Fruit fly (Drosophila melanogaster): ENCODE measurements around the gene CG5555.
A peak's percentile ranks its signal among the peaks of the same experiment; 100 is the strongest.

CG5555 gene

dm6 chr3R:19211778-19212177 is 31.4 kb upstream of the CG5555 start, which contains the start of gene cry (continued):
- TF ChIP-seq BEAF-32 (GFP tag; optimal IDR thresholded peaks at IDR 0.05) (no peak), CG31365 (tag; optimal IDR thresholded peaks at IDR 0.05) (no peak), CG42726 (GFP tag; IDR thresholded peaks at IDR 0.05; ENCODE audit: partially characterized antibody) (no peak), pan (optimal IDR thresholded peaks at IDR 0.05) (no peak), pan (GFP tag; optimal IDR thresholded peaks at IDR 0.05 in 1 of 2, IDR thresholded peaks at IDR 0.05 in 1 of 2) (peak in 1 of 2 experiments; percentile 32), Blimp-1 (GFP tag; optimal IDR thresholded peaks at IDR 0.05) (no peak), Gug (GFP tag; IDR thresholded peaks at IDR 0.05) (no peak), CG4328 (GFP tag; optimal IDR thresholded peaks at IDR 0.05) (no peak), Awh (GFP tag; IDR thresholded peaks at IDR 0.05) (0 out of 2 replicates have a peak, but pooled peaks have one; percentile 6), CG7839 (tag; optimal IDR thresholded peaks at IDR 0.05) (peak; percentile 80), CG10431 (GFP tag; optimal IDR thresholded peaks at IDR 0.05) (peak; percentile 4), CG10147 (GFP tag; optimal IDR thresholded peaks at IDR 0.05) (no peak), CG18599 (GFP tag; optimal IDR thresholded peaks at IDR 0.05) (peak; percentile 32), ac (GFP tag; optimal IDR thresholded peaks at IDR 0.05) (no peak), Med (GFP tag) (no peak), tna (GFP tag; IDR thresholded peaks at IDR 0.05; ENCODE audit: partially characterized antibody) (no peak), CG11093 (GFP tag; IDR thresholded peaks at IDR 0.05) (no peak), vfl (GFP tag; optimal IDR thresholded peaks at IDR 0.05) (no peak), CG14860 (GFP tag; IDR thresholded peaks at IDR 0.05; ENCODE audit: partially characterized antibody) (no peak), Hsf (GFP tag; optimal IDR thresholded peaks at IDR 0.05) (peak; percentile 43), CG3065 (GFP tag; optimal IDR thresholded peaks at IDR 0.05) (no peak), CG9609 (GFP tag; optimal IDR thresholded peaks at IDR 0.05) (no peak), crp (GFP tag; optimal IDR thresholded peaks at IDR 0.05) (no peak), scrt (GFP tag; optimal IDR thresholded peaks at IDR 0.05) (no peak), CG1792 (GFP tag; optimal IDR thresholded peaks at IDR 0.05) (no peak), gro (GFP tag; optimal IDR thresholded peaks at IDR 0.05) (no peak), CG1647 (GFP tag; optimal IDR thresholded peaks at IDR 0.05) (no peak), tx (GFP tag; optimal IDR thresholded peaks at IDR 0.05) (no peak), sqz (GFP tag; optimal IDR thresholded peaks at IDR 0.05) (no peak), knrl (GFP tag; IDR thresholded peaks at IDR 0.05; ENCODE audit: partially characterized antibody) (no peak), Trl (optimal IDR thresholded peaks at IDR 0.05) (no peak), Trl (GFP tag; optimal IDR thresholded peaks at IDR 0.05) (no peak), Dip3 (GFP tag; optimal IDR thresholded peaks at IDR 0.05) (no peak), slbo (GFP tag; IDR thresholded peaks at IDR 0.05) (no peak), psq (GFP tag; optimal IDR thresholded peaks at IDR 0.05) (no peak), nom (GFP tag; optimal IDR thresholded peaks at IDR 0.05) (peak; percentile 80), CG14710 (tag; optimal IDR thresholded peaks at IDR 0.05) (peak; percentile 64), CG9932 (GFP tag; IDR thresholded peaks at IDR 0.05) (no peak), cas (GFP tag; IDR thresholded peaks at IDR 0.05) (no peak), CG13775 (GFP tag; optimal IDR thresholded peaks at IDR 0.05) (no peak), Abd-B (GFP tag; optimal IDR thresholded peaks at IDR 0.05) (peak; percentile 66), Deaf1 (tag; optimal IDR thresholded peaks at IDR 0.05) (no peak), CG1233 (GFP tag; optimal IDR thresholded peaks at IDR 0.05) (peak; percentile 38), kay (GFP tag; optimal IDR thresholded peaks at IDR 0.05) (no peak), gfzf (GFP tag; optimal IDR thresholded peaks at IDR 0.05) (no peak), CG34376 (GFP tag; optimal IDR thresholded peaks at IDR 0.05) (no peak), CG3995 (GFP tag; optimal IDR thresholded peaks at IDR 0.05) (no peak), Doc3 (GFP tag; IDR thresholded peaks at IDR 0.05; ENCODE audit: partially characterized antibody) (no peak), Xbp1 (GFP tag; optimal IDR thresholded peaks at IDR 0.05) (peak; percentile 52), mirr (GFP tag; optimal IDR thresholded peaks at IDR 0.05) (no peak), klu (GFP tag; IDR thresholded peaks at IDR 0.05) (no peak)
